Fruit fly (Drosophila melanogaster) whole organism, embryonic: Measurements from ENCODE around the gene CCHa1.

Source experiments
- Atf-2 ChIP-seq: fragments of 200-800 bp; sonication (Bioruptor generic); optimal IDR thresholded peaks from 2 replicates; lab custom pipeline; 2016; ENCODE audit warnings: missing biosample characterization, missing genetic modification characterization
- Awh ChIP-seq: fragments of 200-800 bp; sonication (Bioruptor generic); IDR thresholded peaks from 2 replicates; pipeline ENCODE4, ENCODE4 v1.3.6; 2022; ENCODE audit warnings: missing biosample characterization, missing genetic modification characterization
- Blimp-1 ChIP-seq: fragments of 200-800 bp; sonication (Bioruptor generic); optimal IDR thresholded peaks from 3 replicates; lab custom pipeline; 2018; ENCODE audit warnings: missing biosample characterization, missing genetic modification characterization, mild to moderate bottlenecking, moderate library complexity, missing genetic modification reagents
- BtbVII ChIP-seq: fragments of 200-800 bp; sonication (Bioruptor generic); optimal IDR thresholded peaks from 3 replicates; lab custom pipeline; 2017; ENCODE audit warnings: missing biosample characterization, mild to moderate bottlenecking, missing genetic modification characterization
- CG10543 ChIP-seq: fragments of 200-800 bp; sonication (Bioruptor generic); optimal IDR thresholded peaks from 3 replicates; lab custom pipeline; 2017; ENCODE audit warnings: missing biosample characterization, mild to moderate bottlenecking, missing genetic modification characterization, moderate library complexity
- CG10959 ChIP-seq: fragments of 200-800 bp; sonication (Bioruptor generic); IDR thresholded peaks from 2 replicates; pipeline ENCODE4 v1.3.6; 2022; ENCODE audit warnings: missing biosample characterization, missing genetic modification characterization
- CG11560 ChIP-seq: fragments of 200-800 bp; sonication (Bioruptor generic); IDR thresholded peaks from 3 replicates; pipeline ENCODE4 v1.3.6; 2022; ENCODE audit warnings: missing biosample characterization, missing genetic modification characterization
- CG13287 ChIP-seq: fragments of 200-800 bp; sonication (Bioruptor generic); IDR thresholded peaks from 2 replicates; pipeline ENCODE4 v1.3.6; 2022; ENCODE audit warnings: missing biosample characterization, missing genetic modification characterization; ENCODE audit not compliant: partially characterized antibody
- CG13296 ChIP-seq: fragments of 200-800 bp; sonication (Bioruptor generic); optimal IDR thresholded peaks from 3 replicates; lab custom pipeline; 2018; ENCODE audit warnings: missing biosample characterization, mild to moderate bottlenecking, missing genetic modification characterization
- CG13624 ChIP-seq: fragments of 200-800 bp; sonication (Bioruptor generic); optimal IDR thresholded peaks from 2 replicates; lab custom pipeline; 2016; ENCODE audit warnings: missing biosample characterization, missing genetic modification characterization
- CG16813 ChIP-seq: fragments of 200-800 bp; sonication (Bioruptor generic); IDR thresholded peaks from 3 replicates; pipeline ENCODE4 v1.3.6; 2022; ENCODE audit warnings: missing biosample characterization, missing genetic modification characterization; ENCODE audit not compliant: partially characterized antibody
- CG17328 ChIP-seq: fragments of 200-800 bp; sonication (Bioruptor generic); IDR thresholded peaks from 2 replicates; pipeline ENCODE4 v1.3.6; 2022; ENCODE audit warnings: missing biosample characterization, missing genetic modification characterization
- CG2120 ChIP-seq: fragments of 200-800 bp; sonication (Bioruptor generic); optimal IDR thresholded peaks from 3 replicates; lab custom pipeline; 2016; ENCODE audit warnings: missing biosample characterization, missing genetic modification characterization
- CG30020 ChIP-seq: fragments of 200-800 bp; optimal IDR thresholded peaks from 2 replicates; lab custom pipeline; 2019; ENCODE audit warnings: missing biosample characterization, mild to moderate bottlenecking, missing genetic modification characterization, moderate library complexity
- CG31441 ChIP-seq: fragments of 200-800 bp; sonication (Bioruptor generic); IDR thresholded peaks from 2 replicates; pipeline ENCODE4 v1.3.6; 2022; ENCODE audit warnings: missing biosample characterization, missing genetic modification characterization
- CG32532 ChIP-seq: fragments of 200-800 bp; sonication (Bioruptor generic); IDR thresholded peaks from 2 replicates; pipeline ENCODE4 v1.3.6; 2022; ENCODE audit warnings: missing biosample characterization, missing genetic modification characterization
- CG32767 ChIP-seq: fragments of 200-800 bp; sonication (Bioruptor generic); IDR thresholded peaks from 2 replicates; pipeline ENCODE4 v1.3.6; 2022; ENCODE audit warnings: missing biosample characterization, missing genetic modification characterization
- CG3281 ChIP-seq: fragments of 200-800 bp; sonication (Bioruptor generic); optimal IDR thresholded peaks from 3 replicates; lab custom pipeline; 2017; ENCODE audit warnings: missing biosample characterization, mild to moderate bottlenecking, missing genetic modification characterization
- CG4360 ChIP-seq: fragments of 200-800 bp; sonication (Bioruptor generic); IDR thresholded peaks from 2 replicates; pipeline ENCODE4 v1.3.6; 2022; ENCODE audit warnings: missing biosample characterization, missing genetic modification characterization
- CG4424 ChIP-seq: fragments of 200-800 bp; sonication (Bioruptor generic); optimal IDR thresholded peaks from 3 replicates; lab custom pipeline; 2016; ENCODE audit warnings: missing biosample characterization, missing genetic modification characterization
- CG4854 ChIP-seq: fragments of 200-800 bp; sonication (Bioruptor generic); optimal IDR thresholded peaks from 2 replicates; lab custom pipeline; 2016; ENCODE audit warnings: missing biosample characterization, missing genetic modification characterization, inconsistent platforms
- CG6854 ChIP-seq: fragments of 200-800 bp; sonication (Bioruptor generic); optimal IDR thresholded peaks from 3 replicates; lab custom pipeline; 2017; ENCODE audit warnings: missing biosample characterization, mild to moderate bottlenecking, missing genetic modification characterization
- Lim3 ChIP-seq: fragments of 200-800 bp; sonication (Bioruptor generic); IDR thresholded peaks from 2 replicates; pipeline ENCODE4 v1.3.6; 2022; ENCODE audit warnings: missing biosample characterization, missing genetic modification characterization
- Meics ChIP-seq: fragments of 200-800 bp; sonication (Bioruptor generic); optimal IDR thresholded peaks from 2 replicates; lab custom pipeline; 2017; ENCODE audit warnings: missing biosample characterization, mild to moderate bottlenecking, missing genetic modification characterization
- NC2β ChIP-seq: fragments of 200-800 bp; sonication (Bioruptor generic); optimal IDR thresholded peaks from 2 replicates; lab custom pipeline; 2016; ENCODE audit warnings: missing biosample characterization, missing genetic modification characterization
- Poxn ChIP-seq: fragments of 200-800 bp; sonication (Bioruptor generic); IDR thresholded peaks from 2 replicates; pipeline ENCODE4 v1.3.6; 2022; ENCODE audit warnings: missing biosample characterization, missing genetic modification characterization
- Rfx ChIP-seq: fragments of 200-800 bp; sonication (Bioruptor generic); IDR thresholded peaks from 2 replicates; pipeline ENCODE4 v1.3.6; 2022; ENCODE audit warnings: missing biosample characterization, missing genetic modification characterization
- bigmax ChIP-seq: fragments of 200-800 bp; sonication (Bioruptor generic); optimal IDR thresholded peaks from 2 replicates; lab custom pipeline; 2018; ENCODE audit warnings: missing biosample characterization, mild to moderate bottlenecking, missing genetic modification characterization
- chinmo ChIP-seq: fragments of 200-800 bp; sonication (Bioruptor generic); IDR thresholded peaks from 4 replicates; pipeline ENCODE4 v1.3.6; 2022; ENCODE audit warnings: missing biosample characterization, missing genetic modification characterization; ENCODE audit not compliant: partially characterized antibody
- crc ChIP-seq: fragments of 200-800 bp; sonication (Bioruptor generic); optimal IDR thresholded peaks from 2 replicates; lab custom pipeline; 2016; ENCODE audit warnings: missing biosample characterization, missing genetic modification characterization
- croc ChIP-seq: fragments of 200-800 bp; sonication (Bioruptor generic); conservative IDR thresholded peaks from 3 replicates; pipeline ENCODE4 v1.3.6; 2022; ENCODE audit warnings: missing biosample characterization, missing genetic modification characterization
- cwo ChIP-seq: fragments of 200-800 bp; sonication (Bioruptor generic); optimal IDR thresholded peaks from 3 replicates; lab custom pipeline; 2017; ENCODE audit warnings: missing biosample characterization, missing genetic modification characterization, mild to moderate bottlenecking, moderate library complexity, missing genetic modification reagents
- disco-r ChIP-seq: fragments of 200-800 bp; sonication (Bioruptor generic); optimal IDR thresholded peaks from 2 replicates; lab custom pipeline; 2016; ENCODE audit warnings: missing biosample characterization, missing genetic modification characterization
- ems ChIP-seq: fragments of 200-800 bp; sonication (Bioruptor generic); optimal IDR thresholded peaks from 3 replicates; lab custom pipeline; 2016; ENCODE audit warnings: missing biosample characterization, missing genetic modification characterization
- gsb-n ChIP-seq: fragments of 200-800 bp; sonication (Bioruptor generic); optimal IDR thresholded peaks from 3 replicates; lab custom pipeline; 2018; ENCODE audit warnings: missing biosample characterization, mild to moderate bottlenecking, missing genetic modification characterization
- gt ChIP-seq: fragments of 200-800 bp; sonication (Bioruptor generic); IDR thresholded peaks from 2 replicates; pipeline ENCODE4 v1.3.6; 2022; ENCODE audit warnings: missing biosample characterization, missing genetic modification characterization
- her ChIP-seq: fragments of 200-800 bp; sonication (Bioruptor generic); optimal IDR thresholded peaks from 2 replicates; lab custom pipeline; 2016; ENCODE audit warnings: missing biosample characterization, missing genetic modification characterization
- jing ChIP-seq: fragments of 200-800 bp; sonication (Bioruptor generic); optimal IDR thresholded peaks from 2 replicates; lab custom pipeline; 2018; ENCODE audit warnings: missing biosample characterization, mild to moderate bottlenecking, missing genetic modification characterization
- lab ChIP-seq: fragments of 200-800 bp; sonication (Bioruptor generic); optimal IDR thresholded peaks from 3 replicates; lab custom pipeline; 2017; ENCODE audit warnings: missing biosample characterization, missing genetic modification characterization, mild to moderate bottlenecking, moderate library complexity, missing genetic modification reagents
- lbe ChIP-seq: fragments of 200-800 bp; sonication (Bioruptor generic); optimal IDR thresholded peaks from 2 replicates; lab custom pipeline; 2016; ENCODE audit warnings: missing biosample characterization, mild to moderate bottlenecking, missing genetic modification characterization
- nerfin-1 ChIP-seq: fragments of 200-800 bp; sonication (Bioruptor generic); optimal IDR thresholded peaks from 3 replicates; lab custom pipeline; 2019; ENCODE audit warnings: missing biosample characterization, mild to moderate bottlenecking, missing genetic modification characterization, moderate library complexity
- oc ChIP-seq: fragments of 200-800 bp; sonication (Bioruptor generic); optimal IDR thresholded peaks from 2 replicates; lab custom pipeline; 2018; ENCODE audit warnings: missing biosample characterization, mild to moderate bottlenecking, missing genetic modification characterization, moderate library complexity
- pfk ChIP-seq: fragments of 200-800 bp; sonication (Bioruptor generic); optimal IDR thresholded peaks from 2 replicates; lab custom pipeline; 2018; ENCODE audit warnings: missing biosample characterization, mild to moderate bottlenecking, missing genetic modification characterization, moderate library complexity
- psq ChIP-seq: fragments of 200-800 bp; sonication (Bioruptor generic); optimal IDR thresholded peaks from 2 replicates; lab custom pipeline; 2017; ENCODE audit warnings: missing biosample characterization, missing genetic modification characterization
- repo ChIP-seq: fragments of 200-800 bp; sonication (Bioruptor generic); optimal IDR thresholded peaks from 2 replicates; lab custom pipeline; 2016; ENCODE audit warnings: missing biosample characterization, missing genetic modification characterization
- sd ChIP-seq: fragments of 200-800 bp; sonication (Bioruptor generic); optimal IDR thresholded peaks from 3 replicates; lab custom pipeline; 2018; ENCODE audit warnings: missing biosample characterization, mild to moderate bottlenecking, missing genetic modification characterization, moderate library complexity
- seq ChIP-seq: fragments of 200-800 bp; sonication (Bioruptor generic); IDR thresholded peaks from 2 replicates; pipeline ENCODE4 v1.3.6; 2022; ENCODE audit warnings: missing biosample characterization, missing genetic modification characterization
- shn ChIP-seq: fragments of 200-800 bp; sonication (Bioruptor generic); optimal IDR thresholded peaks from 3 replicates; lab custom pipeline; 2016; ENCODE audit warnings: missing biosample characterization, missing genetic modification characterization
- so ChIP-seq: fragments of 200-800 bp; sonication (Bioruptor generic); IDR thresholded peaks from 3 replicates; pipeline ENCODE4 v1.3.6; 2022; ENCODE audit warnings: missing biosample characterization, missing genetic modification characterization
- sqz ChIP-seq: fragments of 200-800 bp; sonication (Bioruptor generic); optimal IDR thresholded peaks from 3 replicates; lab custom pipeline; 2018; ENCODE audit warnings: missing biosample characterization, mild to moderate bottlenecking, missing genetic modification characterization
- stc ChIP-seq: fragments of 200-800 bp; sonication (Bioruptor generic); IDR thresholded peaks from 2 replicates; pipeline ENCODE4 v1.3.6; 2022; ENCODE audit warnings: missing biosample characterization, missing genetic modification characterization
- ttk ChIP-seq: fragments of 200-800 bp; sonication (Bioruptor generic); IDR thresholded peaks from 2 replicates; pipeline ENCODE4 v2.1.2; 2022; ENCODE audit warnings: missing biosample characterization, missing genetic modification characterization
- yki ChIP-seq: fragments of >200 bp; optimal IDR thresholded peaks from 3 replicates; lab custom pipeline; 2018

Gene CCHa1

DNA sequence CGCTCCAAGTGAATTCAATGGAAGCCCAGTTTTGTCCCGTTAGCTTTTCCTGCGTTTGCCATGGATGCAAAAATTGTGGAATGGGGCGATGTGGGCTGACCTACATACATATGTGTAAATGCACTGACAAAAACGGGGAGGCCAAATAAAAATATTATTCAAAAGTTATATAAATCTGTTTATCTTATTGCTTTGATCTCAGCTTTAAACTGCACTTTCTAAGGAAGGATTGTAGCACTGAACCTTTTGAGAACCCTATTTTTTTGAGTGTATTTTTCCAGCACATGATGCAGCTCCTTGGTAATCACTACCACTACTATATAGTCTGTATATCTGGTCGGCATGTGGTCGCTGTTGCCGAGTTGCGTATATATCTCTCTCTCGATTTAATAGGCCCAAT, 19.6 kb downstream of the CCHa1 start (continued):
- TF ChIP-seq BtbVII (peak; percentile 35), ems (peak; percentile 18), CG16813 (GFP tag; lab: Robert Waterston, UW) (no peak), oc (tag; lab: Kevin White, UChicago) (no peak), CG17328 (peak; percentile 58), CG30020 (tag; lab: Kevin White, UChicago) (no peak), CG11560 (no peak), bigmax (GFP tag; lab: Kevin White, UChicago) (no peak), Awh (GFP tag; lab: Robert Waterston, UW) (peak; percentile 44; the same call in 1 of the 2 replicates), sqz (GFP tag; lab: Kevin White, UChicago) (no peak), Lim3 (GFP tag; lab: Robert Waterston, UW) (no peak), psq (no peak), seq (no peak), CG6854 (GFP tag; lab: Kevin White, UChicago) (peak; percentile 23), CG4854 (GFP tag; lab: Kevin White, UChicago) (peak; percentile 13), CG13287 (GFP tag; lab: Robert Waterston, UW) (no peak), disco-r (GFP tag; lab: Kevin White, UChicago) (no peak), NC2β (GFP tag; lab: Kevin White, UChicago) (no peak), gsb-n (tag; lab: Kevin White, UChicago) (no peak), CG2120 (GFP tag; lab: Kevin White, UChicago) (no peak), yki (no peak), nerfin-1 (tag; lab: Kevin White, UChicago) (no peak), gt (GFP tag; lab: Robert Waterston, UW) (no peak), croc (no peak), jing (no peak), CG3281 (GFP tag; lab: Kevin White, UChicago) (peak; percentile 40), Blimp-1 (peak; percentile 50), repo (GFP tag; lab: Kevin White, UChicago) (no peak)

DNA sequence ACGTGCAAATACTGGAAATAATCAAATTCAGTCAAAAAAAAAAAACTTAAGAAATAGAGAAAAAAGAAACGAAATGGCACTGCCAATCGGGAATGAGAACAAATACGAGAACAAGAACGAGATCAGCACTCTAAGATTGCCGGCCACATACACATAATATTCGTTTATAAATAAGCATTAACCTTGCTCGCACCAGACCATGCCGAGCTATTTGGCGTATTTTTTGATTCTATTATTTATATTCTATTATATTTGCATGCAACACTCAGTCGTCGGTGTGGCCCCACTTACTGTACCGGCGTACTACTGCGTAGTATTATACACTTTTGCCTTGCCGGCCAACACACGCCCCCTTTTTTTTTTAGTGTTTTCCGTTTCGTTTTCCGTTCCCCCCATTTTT, 26.0 kb downstream of the CCHa1 start:
- TF ChIP-seq CG32532 (GFP tag; lab: Robert Waterston, UW) = peak; percentile 42; the same call in 1 of the 2 replicates
- peak; percentile 24 for TF ChIP-seq lab (GFP tag; lab: Kevin White, UChicago)
- no peak for TF ChIP-seq CG13296 (GFP tag; lab: Kevin White, UChicago)
- TF ChIP-seq lbe = peak; percentile 2
- TF ChIP-seq CG13624 (GFP tag; lab: Kevin White, UChicago) = peak; percentile 24
- peak; percentile 68; the same call in 1 of the 4 replicates for TF ChIP-seq chinmo (GFP tag; lab: Robert Waterston, UW)
- peak; percentile 28 for TF ChIP-seq cwo (GFP tag; lab: Kevin White, UChicago)
- peak; percentile 9 for TF ChIP-seq pfk (GFP tag; lab: Kevin White, UChicago)
- TF ChIP-seq CG10543 (GFP tag; lab: Kevin White, UChicago) = peak; percentile 45
- TF ChIP-seq CG4424 (GFP tag; lab: Kevin White, UChicago) = no peak
- TF ChIP-seq CG31441 = 0 out of 2 replicates have a peak, but pooled peaks have one; percentile 8
- TF ChIP-seq Rfx (GFP tag; lab: Robert Waterston, UW) = peak; percentile 20; the same call in 1 of the 2 replicates
- no peak for TF ChIP-seq Atf-2
- no peak for TF ChIP-seq her
- no peak for TF ChIP-seq shn (GFP tag; lab: Kevin White, UChicago)
- no peak for TF ChIP-seq crc (GFP tag; lab: Kevin White, UChicago)
- no peak for TF ChIP-seq Poxn
- TF ChIP-seq stc = 0 out of 2 replicates have a peak, but pooled peaks have one; percentile 16
- no peak for TF ChIP-seq ttk (GFP tag; lab: Robert Waterston, UW)
- no peak for TF ChIP-seq CG4360 (GFP tag; lab: Robert Waterston, UW)
- no peak for TF ChIP-seq so (GFP tag; lab: Robert Waterston, UW)
- TF ChIP-seq CG10959 = no peak
- peak; percentile 1 for TF ChIP-seq Meics (GFP tag; lab: Kevin White, UChicago)
- TF ChIP-seq CG32767 (GFP tag; lab: Robert Waterston, UW) = no peak
- peak; percentile 11 for TF ChIP-seq sd
